Worm (Caenorhabditis elegans) whole organism, L1 larva: ENCODE data around the gene lin-3.

Experiments used
- F16B12.6 ChIP-seq: fragments of 150-350 bp; optimal IDR thresholded peaks from 2 replicates; lab custom pipeline; 2014; ENCODE audit warnings: missing biosample characterization, missing genetic modification characterization
- Y116A8C.19 ChIP-seq: sonication (generic microtip); optimal IDR thresholded peaks from 2 replicates; lab custom pipeline; 2016; ENCODE audit warnings: missing compliant biosample characterization, missing genetic modification characterization, borderline replicate concordance
- alr-1 ChIP-seq: fragments of 200-800 bp; sonication (Bioruptor generic); optimal IDR thresholded peaks from 2 replicates; lab custom pipeline; 2018; ENCODE audit warnings: borderline replicate concordance, mild to moderate bottlenecking, missing genetic modification characterization, missing compliant biosample characterization
- aly-2 ChIP-seq: fragments of 150-350 bp; optimal IDR thresholded peaks from 2 replicates; lab custom pipeline; 2014; ENCODE audit warnings: missing biosample characterization, missing genetic modification characterization
- ama-1 ChIP-seq: fragments of 150-350 bp; optimal IDR thresholded peaks from 2 replicates; lab custom pipeline; 2014
- blmp-1 ChIP-seq: fragments of 150-350 bp; optimal IDR thresholded peaks from 2 replicates; lab custom pipeline; 2014; ENCODE audit warnings: missing biosample characterization, missing genetic modification characterization
- ceh-8 ChIP-seq: fragments of 200-800 bp; sonication (Bioruptor generic); optimal IDR thresholded peaks from 2 replicates; lab custom pipeline; 2018; ENCODE audit warnings: mild to moderate bottlenecking, missing genetic modification characterization, moderate library complexity, missing compliant biosample characterization
- ceh-88 ChIP-seq: fragments of 200-800 bp; sonication (Bioruptor generic); IDR thresholded peaks from 2 replicates; pipeline ENCODE4 v1.3.6; 2022; ENCODE audit warnings: missing genetic modification characterization, missing compliant biosample characterization
- ceh-90 ChIP-seq: sonication (generic microtip); optimal IDR thresholded peaks from 2 replicates; lab custom pipeline; 2016; ENCODE audit warnings: missing genetic modification characterization, missing compliant biosample characterization
- dpl-1 ChIP-seq, 3 experiments: fragments of 150-350 bp in 2 of 3; sonication (generic microtip) in 1 of 3; optimal IDR thresholded peaks; 2 replicates each; lab custom pipeline; 2014 to 2017; ENCODE audit warnings: missing biosample characterization in 3 of 3, missing genetic modification characterization in 3 of 3, missing genetic modification reagents in 3 of 3
- efl-1 ChIP-seq, 4 experiments: fragments of 150-350 bp; optimal IDR thresholded peaks in 3 of 4; peaks in 1 of 4; 1 replicate in 1 of 4; 2 replicates in 3 of 4; lab custom pipeline; 2014; ENCODE audit warnings: missing biosample characterization in 2 of 4, missing genetic modification characterization in 2 of 4, missing genetic modification reagents in 2 of 4
- egl-13 ChIP-seq: sonication (generic microtip); optimal IDR thresholded peaks from 2 replicates; lab custom pipeline; 2016; ENCODE audit warnings: missing genotype, missing genetic modification reagents, missing genetic modification characterization, missing compliant biosample characterization
- elt-3 ChIP-seq, 6 experiments: fragments of 150-350 bp in 1 of 6; sonication (generic microtip); optimal IDR thresholded peaks; 2 replicates each; lab custom pipeline; 2017 to 2018; ENCODE audit warnings: missing biosample characterization in 6 of 6, missing genetic modification characterization in 6 of 6, inconsistent platforms in 1 of 6
- ets-5 ChIP-seq: fragments of 200-800 bp; sonication (Bioruptor generic); IDR thresholded peaks from 2 replicates; pipeline ENCODE4 v1.3.6; 2022; ENCODE audit warnings: missing genetic modification characterization, missing compliant biosample characterization
- fkh-4 ChIP-seq: sonication (generic microtip); optimal IDR thresholded peaks from 2 replicates; lab custom pipeline; 2016; ENCODE audit warnings: missing compliant biosample characterization, missing genetic modification characterization, borderline replicate concordance
- fos-1 ChIP-seq: fragments of 150-350 bp; optimal IDR thresholded peaks from 2 replicates; lab custom pipeline; 2014; ENCODE audit warnings: missing biosample characterization, missing genetic modification characterization
- grh-1 ChIP-seq: fragments of 200-800 bp; sonication (Bioruptor generic); IDR thresholded peaks from 2 replicates; pipeline ENCODE4 v1.3.6; 2022; ENCODE audit warnings: missing genetic modification reagents, missing genetic modification characterization, missing compliant biosample characterization
- hlh-4 ChIP-seq: sonication (generic microtip); optimal IDR thresholded peaks from 2 replicates; lab custom pipeline; 2016; ENCODE audit warnings: mild to moderate bottlenecking, missing genetic modification characterization, missing compliant biosample characterization
- hpl-2 ChIP-seq: fragments of 150-350 bp; optimal IDR thresholded peaks from 2 replicates; lab custom pipeline; 2014; ENCODE audit warnings: missing biosample characterization, missing genetic modification reagents, missing genetic modification characterization
- lin-14 ChIP-seq: fragments of 200-800 bp; sonication (Bioruptor generic); optimal IDR thresholded peaks from 2 replicates; lab custom pipeline; 2018; ENCODE audit warnings: mild to moderate bottlenecking, missing genetic modification characterization, moderate library complexity, missing compliant biosample characterization
- lsy-2 ChIP-seq, 2 experiments: fragments of 150-350 bp; optimal IDR thresholded peaks; 2 replicates each; lab custom pipeline; 2014; ENCODE audit warnings: missing biosample characterization in 2 of 2, missing genetic modification characterization in 2 of 2
- mef-2 ChIP-seq: fragments of 150-350 bp; optimal IDR thresholded peaks from 2 replicates; lab custom pipeline; 2014; ENCODE audit warnings: missing biosample characterization, missing genetic modification characterization
- nhr-19 ChIP-seq: fragments of 200-800 bp; sonication (Bioruptor generic); conservative IDR thresholded peaks from 2 replicates; pipeline ENCODE4 v1.3.6; 2022; ENCODE audit warnings: missing genetic modification characterization, missing compliant biosample characterization
- nhr-20 ChIP-seq: sonication (generic microtip); optimal IDR thresholded peaks from 2 replicates; lab custom pipeline; 2016; ENCODE audit warnings: mild to moderate bottlenecking, missing genetic modification characterization, missing compliant biosample characterization
- nhr-237 ChIP-seq: fragments of 150-350 bp; optimal IDR thresholded peaks from 2 replicates; lab custom pipeline; 2014; ENCODE audit warnings: missing biosample characterization, missing genetic modification characterization
- nhr-71 ChIP-seq: sonication (generic microtip); optimal IDR thresholded peaks from 2 replicates; lab custom pipeline; 2016; ENCODE audit warnings: mild to moderate bottlenecking, missing genetic modification characterization, moderate library complexity, missing compliant biosample characterization
- nhr-85 ChIP-seq: sonication (generic microtip); peaks from one replicate; lab custom pipeline; 2016; ENCODE audit warnings: missing genetic modification characterization, inconsistent platforms, missing compliant biosample characterization
- sup-37 ChIP-seq: fragments of 200-800 bp; sonication (Bioruptor generic); optimal IDR thresholded peaks from 2 replicates; lab custom pipeline; 2018; ENCODE audit warnings: mild to moderate bottlenecking, missing genetic modification characterization, missing compliant biosample characterization
- unc-62 ChIP-seq: fragments of 150-350 bp; optimal IDR thresholded peaks from 2 replicates; lab custom pipeline; 2014; ENCODE audit warnings: missing biosample characterization, missing genetic modification reagents, missing genetic modification characterization
- vab-15 ChIP-seq: sonication (generic microtip); optimal IDR thresholded peaks from 2 replicates; lab custom pipeline; 2017; ENCODE audit warnings: missing genotype, mild to moderate bottlenecking, missing genetic modification characterization, missing compliant biosample characterization
- zag-1 ChIP-seq: fragments of 150-350 bp; optimal IDR thresholded peaks from 2 replicates; lab custom pipeline; 2014; ENCODE audit warnings: missing biosample characterization, missing genetic modification characterization
- ztf-4 ChIP-seq: fragments of 150-350 bp; optimal IDR thresholded peaks from 2 replicates; lab custom pipeline; 2014; ENCODE audit warnings: missing biosample characterization, missing genetic modification characterization

The lin-3 gene

DNA sequence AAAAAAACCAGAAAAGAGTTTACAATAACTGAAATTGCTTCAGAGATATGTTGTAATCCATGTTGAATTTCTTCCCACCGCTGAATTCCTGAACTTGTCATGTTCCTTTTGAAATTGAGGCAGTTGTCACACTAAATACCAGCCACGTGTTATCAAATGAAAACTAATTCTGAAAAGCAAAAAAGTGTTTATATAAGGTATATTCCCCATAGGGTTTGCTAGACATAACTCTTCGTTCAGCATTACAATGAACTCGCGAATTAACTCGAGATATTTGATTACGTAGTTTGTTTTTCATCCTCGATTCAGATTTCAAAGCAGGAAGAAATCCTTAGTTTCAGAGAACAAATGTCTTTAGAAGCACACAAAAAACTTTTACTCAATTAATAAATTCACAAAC lies 46.2 kb downstream of the lin-3 start, which contains the start of gene str-3:
Gene str-3, minus strand, starts transcription at position 101 of the 400 bp plus-strand sequence.
- TF ChIP-seq zag-1 (tag; lab: Kevin White, UChicago) (no peak), egl-13 (no peak), alr-1 (tag; lab: Kevin White, UChicago) (no peak), efl-1 (optimal IDR thresholded peaks at IDR 0.05; lab: Kevin White, UChicago) (no peak), efl-1 (GFP tag; optimal IDR thresholded peaks at IDR 0.05 in 1 of 2; lab: Kevin White, UChicago) (no peak), nhr-237 (no peak), nhr-71 (tag; lab: Kevin White, UChicago) (no peak), dpl-1 (GFP tag; optimal IDR thresholded peaks at IDR 0.05; lab: Kevin White, UChicago) (no peak), Y116A8C.19 (no peak), ztf-4 (tag; lab: Kevin White, UChicago) (no peak), ceh-90 (no peak), vab-15 (no peak), ceh-88 (no peak)

DNA sequence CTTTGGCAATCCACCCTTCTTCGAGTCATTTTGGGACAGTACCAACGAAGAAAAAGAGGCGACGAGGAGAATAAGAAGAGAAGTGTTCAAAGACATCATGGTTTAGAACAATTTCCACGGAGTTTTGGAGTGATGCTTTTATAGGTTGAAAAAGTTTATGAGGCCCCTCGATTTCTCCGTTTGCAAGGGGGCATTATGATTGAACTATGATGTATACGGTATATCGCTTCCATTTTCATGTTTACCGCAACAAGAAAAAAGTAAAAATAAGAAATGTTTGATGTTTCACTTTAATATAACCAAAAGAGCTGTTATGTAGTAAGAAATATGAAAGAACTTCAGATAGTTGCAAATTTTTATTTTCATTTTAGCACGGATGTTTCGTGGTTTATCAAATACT lies 47.3 kb downstream of the lin-3 start, which contains the start of gene srlf-18:
Gene srlf-18, minus strand, starts transcription at position 101 of the 400 bp plus-strand sequence.
- TF ChIP-seq ceh-8 (GFP tag; lab: Kevin White, UChicago) (no peak), sup-37 (GFP tag; lab: Kevin White, UChicago) (no peak), ama-1 (lab: Kevin White, UChicago) (no peak), hlh-4 (tag; lab: Kevin White, UChicago) (no peak), hpl-2 (GFP tag; lab: Kevin White, UChicago) (no peak), nhr-20 (tag; lab: Kevin White, UChicago) (no peak), grh-1 (GFP tag; lab: Robert Waterston, UW) (no peak), Y116A8C.19 (no peak), unc-62 (GFP tag; lab: Kevin White, UChicago) (no peak), ets-5 (GFP tag; lab: Robert Waterston, UW) (no peak), fkh-4 (tag; lab: Kevin White, UChicago) (no peak), F16B12.6 (tag; lab: Kevin White, UChicago) (no peak)

DNA sequence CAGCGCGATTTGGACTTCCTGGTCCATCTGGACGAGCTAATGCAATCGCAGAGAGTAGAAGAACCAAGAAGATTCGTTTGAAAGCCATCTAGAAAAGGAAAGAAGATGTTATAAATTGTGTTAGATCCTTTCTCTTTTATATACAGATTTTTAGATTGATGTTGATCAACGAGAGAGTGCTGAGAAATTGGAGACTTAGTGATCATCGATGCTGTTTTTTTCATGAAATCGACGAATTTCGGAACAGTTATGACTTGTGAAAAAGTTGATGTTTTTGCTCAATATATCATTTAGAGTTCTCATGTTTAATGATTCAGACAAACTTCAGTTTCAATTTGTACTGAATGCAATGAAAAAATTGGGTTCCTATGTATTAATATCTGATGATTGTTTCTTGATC lies 48.5 kb downstream of the lin-3 start, which contains the start of gene srlf-17:
Gene srlf-17, minus strand, starts transcription at position 101 of the 400 bp plus-strand sequence.
- TF ChIP-seq nhr-237 (no peak), elt-3 (tag; optimal IDR thresholded peaks at IDR 0.05; lab: Kevin White, UChicago) (no peak), ama-1 (lab: Kevin White, UChicago) (no peak)

DNA sequence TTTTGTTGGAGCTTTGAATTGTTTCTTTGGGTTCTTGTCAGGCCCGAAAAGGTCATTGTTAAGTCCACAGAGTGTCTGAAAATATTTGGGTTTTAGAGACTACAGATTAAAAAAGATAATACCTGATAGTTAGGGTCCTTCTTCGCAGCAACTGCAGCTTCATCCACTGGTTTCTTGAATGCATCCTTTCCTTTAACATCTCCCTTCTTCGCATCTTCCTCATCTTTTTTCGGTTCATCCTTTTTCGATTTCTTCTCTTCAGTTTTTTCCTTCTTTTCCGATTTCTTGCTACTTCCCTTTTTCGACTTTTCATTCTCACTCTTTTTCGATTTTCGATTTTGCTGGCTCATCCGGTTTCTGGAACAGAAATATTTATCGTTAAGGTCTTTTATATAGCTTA lies 49.4 kb downstream of the lin-3 start:
- TF ChIP-seq nhr-85 (tag; lab: Kevin White, UChicago) (peak; percentile 61), blmp-1 (tag; lab: Kevin White, UChicago) (no peak)

DNA sequence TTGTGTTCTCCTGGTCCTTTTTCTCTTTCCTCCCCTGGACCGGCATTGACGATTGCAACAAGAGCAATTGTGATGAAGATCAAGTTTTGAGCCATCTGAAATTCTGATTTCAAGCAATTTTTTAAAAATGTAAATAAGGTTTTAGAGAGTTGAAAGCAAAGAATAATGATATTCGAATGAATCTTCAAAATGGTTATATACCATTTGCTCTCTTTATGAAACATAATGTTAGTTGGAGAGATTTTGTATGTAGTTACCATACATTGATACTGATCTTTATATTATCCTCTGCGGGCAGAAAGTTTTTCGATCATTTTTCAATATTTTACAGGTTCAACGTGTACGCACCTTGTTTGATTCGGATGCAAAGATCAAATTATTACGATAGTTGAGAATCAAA lies 51.6 kb downstream of the lin-3 start, which contains the start of gene srlf-24:
Gene srlf-24, minus strand, starts transcription at position 101 of the 400 bp plus-strand sequence.
- TF ChIP-seq efl-1 (optimal IDR thresholded peaks at IDR 0.05; lab: Kevin White, UChicago) (no peak), efl-1 (GFP tag; optimal IDR thresholded peaks at IDR 0.05 in 1 of 2; lab: Kevin White, UChicago) (peak in 1 of 2 experiments; percentile 51), grh-1 (GFP tag; lab: Robert Waterston, UW) (no peak)

DNA sequence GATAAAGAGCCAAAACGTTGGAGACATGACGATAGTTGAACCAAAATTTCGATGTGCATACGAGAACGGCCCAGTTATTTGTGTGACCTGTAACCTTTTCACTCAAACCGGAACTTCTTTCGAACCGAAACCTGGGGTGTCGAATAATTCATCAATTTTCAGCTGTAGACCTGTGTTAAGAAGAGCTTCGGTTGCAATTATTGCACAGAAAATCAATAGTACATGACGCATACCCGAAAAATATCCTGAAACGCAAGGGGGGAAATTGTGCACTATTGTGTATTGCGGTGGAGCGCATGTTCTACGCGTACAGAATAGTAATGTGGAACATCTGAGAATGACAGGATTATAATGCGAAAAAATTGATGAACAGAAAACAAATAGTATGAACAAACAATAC lies 55.7 kb downstream of the lin-3 start, which contains the start of gene pigk-1:
Gene pigk-1, minus strand, starts transcription at position 248 of the 400 bp plus-strand sequence.
- TF ChIP-seq fos-1 (peak; percentile 27), zag-1 (tag; lab: Kevin White, UChicago) (no peak), nhr-237 (no peak), aly-2 (tag; lab: Kevin White, UChicago) (peak; percentile 7), lsy-2 (tag; optimal IDR thresholded peaks at IDR 0.05; lab: Kevin White, UChicago) (peak in 1 of 2 experiments; percentile 37), mef-2 (tag; lab: Kevin White, UChicago) (no peak), lin-14 (GFP tag; lab: Kevin White, UChicago) (no peak), nhr-19 (GFP tag; lab: Robert Waterston, UW) (0 out of 2 replicates have a peak, but pooled peaks have one; percentile 6), nhr-71 (tag; lab: Kevin White, UChicago) (peak; percentile 12)
- TF ChIP-seq, all 84 proteins: peak for 5
